Worm (Caenorhabditis elegans) whole organism, L4 larva: ENCODE measurements around the gene F13B12.6.

Source experiments
- lin-39 ChIP-seq: fragments of 150-350 bp; optimal IDR thresholded peaks from 2 replicates; lab custom pipeline; 2014; ENCODE audit warnings: missing biosample characterization, missing genetic modification reagents, missing genetic modification characterization
- unc-62 ChIP-seq, 3 experiments: fragments of 150-350 bp in 1 of 3; sonication (generic microtip); optimal IDR thresholded peaks in 2 of 3; peaks in 1 of 3; 1 replicate in 1 of 3; 2 replicates in 2 of 3; lab custom pipeline; 2014 to 2017; ENCODE audit warnings: missing biosample characterization in 3 of 3, missing genetic modification characterization in 3 of 3, missing genetic modification reagents in 3 of 3, missing genotype in 1 of 3
- zag-1 ChIP-seq: fragments of 150-350 bp; optimal IDR thresholded peaks from 2 replicates; lab custom pipeline; 2014; ENCODE audit warnings: missing biosample characterization, missing genetic modification characterization
- zfp-3 ChIP-seq: fragments of 200-800 bp; sonication (Bioruptor generic); conservative IDR thresholded peaks from 2 replicates; pipeline ENCODE4 v1.3.6; 2022; ENCODE audit warnings: missing genetic modification reagents, missing genetic modification characterization, missing compliant biosample characterization
- zip-2 ChIP-seq: fragments of 150-350 bp; optimal IDR thresholded peaks from 2 replicates; lab custom pipeline; 2014; ENCODE audit warnings: missing biosample characterization, missing genetic modification characterization

DNA sequence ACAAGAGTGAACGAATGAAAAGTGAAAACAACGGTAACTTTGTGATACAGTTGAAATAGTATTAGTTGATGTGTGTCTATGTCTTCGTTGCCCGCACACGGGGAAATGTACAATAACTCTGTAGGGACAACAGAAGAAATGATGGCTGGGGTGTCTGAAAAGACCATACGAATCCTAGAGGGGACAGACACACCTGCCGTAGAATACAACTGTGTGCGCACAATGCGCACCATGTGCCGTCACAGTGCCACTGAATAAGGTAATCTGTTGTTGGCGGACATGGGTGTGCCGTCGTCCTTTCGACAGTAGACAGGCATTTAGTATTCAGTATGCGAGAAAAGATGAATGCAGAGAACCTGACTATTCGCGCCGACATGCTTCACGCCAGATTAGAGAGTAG is 3.6 kb upstream of the F13B12.6 start:
- no peak for TF ChIP-seq zag-1 (tag; lab: Kevin White, UChicago)
- TF ChIP-seq zfp-3 = no peak
- no peak for TF ChIP-seq lin-39
- no peak for TF ChIP-seq unc-62 (GFP tag; optimal IDR thresholded peaks at IDR 0.05 in 1 of 2; lab: Kevin White, UChicago)
- no peak for TF ChIP-seq unc-62 (tag; optimal IDR thresholded peaks at IDR 0.05; lab: Kevin White, UChicago)
- TF ChIP-seq zip-2 = no peak
